Worm (Caenorhabditis elegans): ENCODE measurements around the gene C06E1.9.

C06E1.9 gene

DNA sequence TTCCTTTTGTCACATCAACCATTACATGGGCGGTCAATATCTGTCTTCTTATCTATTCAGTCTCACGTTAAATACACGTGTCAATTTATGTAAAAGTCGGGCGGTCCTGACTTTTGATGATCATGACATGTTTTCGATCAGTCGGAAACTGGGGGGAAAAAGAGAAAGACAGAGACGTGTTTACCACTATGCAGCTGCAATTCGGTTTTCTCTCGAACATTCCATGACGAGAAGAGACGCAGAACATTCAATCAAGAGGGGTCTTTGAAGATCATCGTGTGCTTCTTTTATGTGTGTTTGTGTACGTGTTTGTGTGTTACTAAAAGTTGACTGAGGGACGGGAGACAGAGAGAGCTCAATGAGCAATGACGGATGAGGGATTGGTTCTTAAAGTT is 48.8 kb upstream of the C06E1.9 start (continued):
- TF ChIP-seq unc-62 (GFP tag; optimal IDR thresholded peaks at IDR 0.05) (no peak), egl-13 (tag; optimal IDR thresholded peaks at IDR 0.05) (peak; percentile 73), C04F5.9 (tag; optimal IDR thresholded peaks at IDR 0.05) (peak; percentile 71), sup-37 (GFP tag; optimal IDR thresholded peaks at IDR 0.05) (peak; percentile 18), sptf-1 (tag; optimal IDR thresholded peaks at IDR 0.05) (no peak), lsy-2 (tag; optimal IDR thresholded peaks at IDR 0.05) (peak; percentile 80 to 90), hlh-17 (GFP tag; optimal IDR thresholded peaks at IDR 0.05; ENCODE audit: borderline replicate concordance) (no peak), elt-3 (tag; optimal IDR thresholded peaks at IDR 0.05) (peak in 5 of 6 experiments; percentile 63 to 95 (median 91)), ama-1 (optimal IDR thresholded peaks at IDR 0.05) (peak; percentile 91), mep-1 (tag; optimal IDR thresholded peaks at IDR 0.05) (peak; percentile 96), unc-130 (tag; optimal IDR thresholded peaks at IDR 0.05) (peak; percentile 96), unc-98 (GFP tag; IDR thresholded peaks at IDR 0.05) (peak; percentile 44), grh-1 (GFP tag; IDR thresholded peaks at IDR 0.05) (peak; percentile 74), pqm-1 (tag; optimal IDR thresholded peaks at IDR 0.05) (no peak), sox-4 (tag; optimal IDR thresholded peaks at IDR 0.05) (no peak), C34B4.2 (tag; optimal IDR thresholded peaks at IDR 0.05) (peak; percentile 85), swsn-7 (tag; optimal IDR thresholded peaks at IDR 0.05) (peak; percentile 88), ztf-11 (tag; optimal IDR thresholded peaks at IDR 0.05) (no peak), isw-1 (GFP tag; IDR thresholded peaks at IDR 0.05) (no peak), pag-3 (tag; optimal IDR thresholded peaks at IDR 0.05; ENCODE audit: borderline replicate concordance, insufficient read depth) (peak; percentile 55), nhr-12 (tag; optimal IDR thresholded peaks at IDR 0.05) (no peak), nhr-77 (tag; optimal IDR thresholded peaks at IDR 0.05) (peak; percentile 89), F16B12.6 (tag; optimal IDR thresholded peaks at IDR 0.05) (no peak), elt-2 (tag; optimal IDR thresholded peaks at IDR 0.05) (peak; percentile 96), nhr-11 (tag; optimal IDR thresholded peaks at IDR 0.05) (no peak), C16A3.4 (tag; optimal IDR thresholded peaks at IDR 0.05) (peak; percentile 81), nhr-71 (tag; optimal IDR thresholded peaks at IDR 0.05) (peak; percentile 99), dpl-1 (GFP tag; optimal IDR thresholded peaks at IDR 0.05) (peak; percentile 38 to 68 (median 57)), nhr-28 (tag; optimal IDR thresholded peaks at IDR 0.05) (no peak), ceh-88 (GFP tag; IDR thresholded peaks at IDR 0.05) (peak; percentile 34; the same call in 1 of the 2 replicates), nhr-90 (tag; optimal IDR thresholded peaks at IDR 0.05; ENCODE audit: poor library complexity) (peak; percentile 96), mab-9 (GFP tag; IDR thresholded peaks at IDR 0.05) (peak; percentile 62; the same call in 1 of the 2 replicates), nhr-85 (tag) (peak; percentile 99), ceh-63 (GFP tag; optimal IDR thresholded peaks at IDR 0.05) (no peak), snu-23 (GFP tag; optimal IDR thresholded peaks at IDR 0.05) (peak; percentile 98), unc-86 (tag; optimal IDR thresholded peaks at IDR 0.05) (no peak), mef-2 (tag; optimal IDR thresholded peaks at IDR 0.05) (peak; percentile 87), skn-1 (tag; optimal IDR thresholded peaks at IDR 0.05) (peak; percentile 55), ces-1 (GFP tag; optimal IDR thresholded peaks at IDR 0.05) (no peak), fkh-8 (tag; optimal IDR thresholded peaks at IDR 0.05) (peak; percentile 52), Y116A8C.19 (tag; optimal IDR thresholded peaks at IDR 0.05; ENCODE audit: borderline replicate concordance) (no peak), lin-15B (tag; optimal IDR thresholded peaks at IDR 0.05) (no peak), lin-39 (tag; optimal IDR thresholded peaks at IDR 0.05) (peak; percentile 32), egl-27 (tag; optimal IDR thresholded peaks at IDR 0.05) (peak; percentile 49 to 55), nhr-76 (tag; optimal IDR thresholded peaks at IDR 0.05) (no peak)

Data from whole organism, L1 larva.